Worm (Caenorhabditis elegans): ENCODE data around the gene F45D11.14.

ce11 chrII:999493-999892 lies 6.8 kb downstream of the F45D11.14 start, which contains the start of gene fbxb-29:
- TF ChIP-seq nhr-71 (tag; optimal IDR thresholded peaks at IDR 0.05), result no peak
- no peak for TF ChIP-seq rnt-1 (tag; optimal IDR thresholded peaks at IDR 0.05)
- TF ChIP-seq elt-2 (tag; optimal IDR thresholded peaks at IDR 0.05), result no peak
- TF ChIP-seq lir-3 (tag; optimal IDR thresholded peaks at IDR 0.05; ENCODE audit: poor library complexity), result no peak
- TF ChIP-seq egl-27 (tag; optimal IDR thresholded peaks at IDR 0.05), result no peak
- TF ChIP-seq unc-62 (GFP tag; optimal IDR thresholded peaks at IDR 0.05), result no peak
- TF ChIP-seq fkh-10 (GFP tag; optimal IDR thresholded peaks at IDR 0.05), result no peak
- no peak for TF ChIP-seq nhr-85 (tag)
- TF ChIP-seq mef-2 (tag; optimal IDR thresholded peaks at IDR 0.05), result no peak
- no peak for TF ChIP-seq elt-3 (tag; optimal IDR thresholded peaks at IDR 0.05)
- no peak for TF ChIP-seq nhr-237 (tag; optimal IDR thresholded peaks at IDR 0.05)
- TF ChIP-seq alr-1 (tag; optimal IDR thresholded peaks at IDR 0.05; ENCODE audit: borderline replicate concordance), result no peak
- TF ChIP-seq ceh-82 (tag; optimal IDR thresholded peaks at IDR 0.05), result no peak
